Worm (Caenorhabditis elegans) whole organism, L2 larva: ENCODE measurements around the gene tat-3.

Source experiments
- crh-2 ChIP-seq: sonication (generic microtip); optimal IDR thresholded peaks from 2 replicates; lab custom pipeline; 2017; ENCODE audit warnings: missing biosample characterization, missing genetic modification characterization
- nhr-6 ChIP-seq: fragments of 150-350 bp; optimal IDR thresholded peaks from 2 replicates; lab custom pipeline; 2014; ENCODE audit warnings: missing biosample characterization, missing genetic modification characterization

DNA sequence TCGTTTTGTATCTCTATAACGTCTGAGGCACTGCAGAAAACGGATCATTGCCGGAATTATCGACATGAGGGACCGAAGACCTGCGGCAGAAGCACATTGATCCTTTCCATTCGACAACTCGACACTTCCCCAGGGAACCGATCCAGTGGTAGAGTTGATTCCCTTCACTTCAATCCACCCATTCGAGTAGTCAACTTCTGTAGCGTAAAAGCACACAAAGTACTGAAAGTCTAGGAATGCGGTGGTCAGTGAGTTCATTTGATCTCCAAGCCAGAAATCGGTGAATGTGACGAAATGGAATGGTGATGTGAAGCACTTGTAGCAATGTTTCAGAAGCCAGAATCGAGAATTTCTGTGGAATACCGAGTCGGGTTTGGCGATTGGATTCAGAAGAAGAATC, 26.0 kb downstream of the tat-3 start:
- TF ChIP-seq nhr-6: no peak
- no peak for TF ChIP-seq crh-2 (tag; lab: Kevin White, UChicago)
